Worm (Caenorhabditis elegans) whole organism, young adult: ENCODE data around the gene nas-10.

Source experiments
- B0336.3 ChIP-seq: fragments of 200-800 bp; sonication (Bioruptor generic); IDR thresholded peaks from 2 replicates; pipeline ENCODE4 v1.3.6; 2022; ENCODE audit warnings: missing genetic modification characterization, missing compliant biosample characterization
- K11D2.4 ChIP-seq: fragments of 200-800 bp; sonication (Bioruptor generic); IDR thresholded peaks from 2 replicates; pipeline ENCODE4 v1.3.6; 2022; ENCODE audit warnings: missing genetic modification reagents, missing genetic modification characterization, missing compliant biosample characterization
- K12H6.12 ChIP-seq: fragments of 200-800 bp; sonication (Bioruptor generic); optimal IDR thresholded peaks from 2 replicates; lab custom pipeline; 2018; ENCODE audit warnings: mild to moderate bottlenecking, missing genetic modification characterization, missing compliant biosample characterization
- ceh-91 ChIP-seq: fragments of 200-800 bp; sonication (Bioruptor generic); IDR thresholded peaks from 2 replicates; pipeline ENCODE4 v1.3.6; 2022; ENCODE audit warnings: missing genetic modification reagents, missing genetic modification characterization, missing compliant biosample characterization
- him-1 ChIP-seq: sonication (generic microtip); optimal IDR thresholded peaks from 2 replicates; lab custom pipeline; 2016; ENCODE audit warnings: missing genotype, missing genetic modification reagents, missing genetic modification characterization, missing compliant biosample characterization
- lsy-27 ChIP-seq: sonication (generic microtip); optimal IDR thresholded peaks from 2 replicates; lab custom pipeline; 2017; ENCODE audit warnings: missing genetic modification characterization, mild to moderate bottlenecking, missing compliant biosample characterization, antibody characterized with exemption, missing genotype, borderline replicate concordance; ENCODE audit not compliant: insufficient read depth
- mel-28 ChIP-seq: sonication (generic microtip); optimal IDR thresholded peaks from 2 replicates; lab custom pipeline; 2016; ENCODE audit warnings: borderline replicate concordance, mild to moderate bottlenecking, missing genetic modification characterization, missing compliant biosample characterization
- snpc-4 ChIP-seq, 5 experiments: fragments of 150-350 bp in 1 of 5; sonication (generic microtip) in 4 of 5; optimal IDR thresholded peaks; 2 replicates each; lab custom pipeline; 2014 to 2018; ENCODE audit warnings: missing genetic modification characterization in 5 of 5, missing biosample characterization in 3 of 5, antibody characterized with exemption in 2 of 5, mild to moderate bottlenecking in 2 of 5, missing compliant biosample characterization in 2 of 5, missing genotype in 2 of 5, moderate library complexity in 2 of 5, missing genetic modification reagents in 1 of 5
- unc-130 ChIP-seq: sonication (generic microtip); optimal IDR thresholded peaks from 2 replicates; lab custom pipeline; 2016; ENCODE audit warnings: missing genetic modification reagents, missing genetic modification characterization, missing compliant biosample characterization
- ztf-3 ChIP-seq: fragments of 200-800 bp; sonication (Bioruptor generic); optimal IDR thresholded peaks from 2 replicates; lab custom pipeline; 2018; ENCODE audit warnings: mild to moderate bottlenecking, missing genetic modification characterization, missing compliant biosample characterization

ce11 chrX:10981374-10981773, 18.1 kb upstream of the nas-10 start:
- TF ChIP-seq ceh-91 (GFP tag; lab: Robert Waterston, UW) (no peak), ztf-3 (GFP tag; lab: Kevin White, UChicago) (no peak), lsy-27 (tag; lab: Kevin White, UChicago) (no peak), unc-130 (GFP tag; lab: Kevin White, UChicago) (no peak), B0336.3 (GFP tag; lab: Robert Waterston, UW) (no peak), K11D2.4 (no peak), him-1 (no peak), K12H6.12 (no peak), mel-28 (no peak), snpc-4 (GFP tag; optimal IDR thresholded peaks at IDR 0.05; lab: Kevin White, UChicago) (no peak), snpc-4 (tag; optimal IDR thresholded peaks at IDR 0.05; lab: Kevin White, UChicago) (no peak)
